Fruit fly (Drosophila melanogaster): Measurements from ENCODE around the gene CycJ.
A peak's percentile ranks its signal among the peaks of the same experiment; 100 is the strongest.

Gene CycJ

DNA sequence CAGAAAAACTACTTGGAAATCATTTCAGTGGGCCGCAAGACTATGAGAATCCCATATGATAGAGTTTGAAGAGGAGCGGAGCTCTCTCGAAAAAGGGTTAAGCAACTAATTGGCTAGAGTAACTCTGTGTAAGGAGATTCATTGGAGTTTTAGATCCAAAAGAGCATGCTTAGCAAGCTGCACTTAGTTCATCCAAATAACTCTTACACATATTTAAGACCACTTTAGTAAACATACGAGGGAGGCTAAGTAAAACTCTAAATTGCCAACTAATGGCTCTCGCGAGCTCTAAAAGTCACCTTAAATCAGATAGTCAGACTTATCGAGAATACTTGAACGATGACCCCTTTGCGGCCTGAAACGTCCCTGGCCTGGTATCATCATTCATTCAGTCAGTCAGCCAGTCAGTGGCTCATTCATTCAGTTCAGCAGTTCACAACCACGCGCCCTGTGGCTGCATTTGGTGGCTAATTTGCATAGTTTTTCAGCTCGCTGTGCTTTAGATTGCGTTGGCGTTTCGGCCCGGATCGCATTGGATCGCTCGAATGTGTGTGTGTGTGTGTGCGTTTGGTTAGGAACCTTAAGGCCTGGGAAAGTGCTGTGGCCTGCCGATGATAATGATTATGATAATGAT lies 11.2 kb upstream of the CycJ start (continued):
- TF ChIP-seq CG6175 (GFP tag; IDR thresholded peaks at IDR 0.05): no peak
- no peak for TF ChIP-seq HLHmδ (GFP tag; optimal IDR thresholded peaks at IDR 0.05)
- TF ChIP-seq CG4404 (GFP tag; IDR thresholded peaks at IDR 0.05): peak; percentile 31; the same call in 1 of the 2 replicates
- TF ChIP-seq zen2 (GFP tag; IDR thresholded peaks at IDR 0.05; ENCODE audit: partially characterized antibody): no peak
- TF ChIP-seq Ets65A (GFP tag): no peak
- TF ChIP-seq fd64A (GFP tag; optimal IDR thresholded peaks at IDR 0.05): no peak
- TF ChIP-seq CG12391 (tag; optimal IDR thresholded peaks at IDR 0.05): no peak
- TF ChIP-seq CG10979 (tag; optimal IDR thresholded peaks at IDR 0.05): peak; percentile 28
- peak; percentile 42; the same call in 1 of the 3 replicates for TF ChIP-seq CG7357 (GFP tag; IDR thresholded peaks at IDR 0.05)
- no peak for TF ChIP-seq HmgD (GFP tag; optimal IDR thresholded peaks at IDR 0.05)
- TF ChIP-seq stwl (tag; optimal IDR thresholded peaks at IDR 0.05): no peak
- no peak for TF ChIP-seq kah (GFP tag; optimal IDR thresholded peaks at IDR 0.05)
- TF ChIP-seq klu (GFP tag; IDR thresholded peaks at IDR 0.05): peak; percentile 37; the same call in 1 of the 2 replicates
- no peak for TF ChIP-seq Dfd (GFP tag; optimal IDR thresholded peaks at IDR 0.05)
- TF ChIP-seq CG13775 (GFP tag; optimal IDR thresholded peaks at IDR 0.05): no peak
- TF ChIP-seq Usf (GFP tag; optimal IDR thresholded peaks at IDR 0.05): no peak
- no peak for TF ChIP-seq CG7745 (tag; optimal IDR thresholded peaks at IDR 0.05)
- no peak for TF ChIP-seq mld (GFP tag; IDR thresholded peaks at IDR 0.05; ENCODE audit: partially characterized antibody)
- no peak for TF ChIP-seq ab (GFP tag; optimal IDR thresholded peaks at IDR 0.05)
- no peak for TF ChIP-seq tna (GFP tag; IDR thresholded peaks at IDR 0.05; ENCODE audit: partially characterized antibody)
- no peak for TF ChIP-seq CG16863 (GFP tag; optimal IDR thresholded peaks at IDR 0.05)
- peak; percentile 38; the same call in 1 of the 3 replicates for TF ChIP-seq croc (GFP tag; conservative IDR thresholded peaks at IDR 0.05)
- TF ChIP-seq CG1603 (tag; optimal IDR thresholded peaks at IDR 0.05): peak; percentile 28
- TF ChIP-seq peb (GFP tag; IDR thresholded peaks at IDR 0.05): peak; percentile 27; the same call in 1 of the 2 replicates
- TF ChIP-seq ato (GFP tag; IDR thresholded peaks at IDR 0.05; ENCODE audit: partially characterized antibody): no peak
- peak in 1 of 2 experiments; percentile 27 for TF ChIP-seq Hr51 (GFP tag; optimal IDR thresholded peaks at IDR 0.05)
- no peak for TF ChIP-seq tup (GFP tag; optimal IDR thresholded peaks at IDR 0.05)
- TF ChIP-seq HmgZ (tag; optimal IDR thresholded peaks at IDR 0.05): no peak
- TF ChIP-seq CG9727 (GFP tag; optimal IDR thresholded peaks at IDR 0.05): no peak
- peak; percentile 46 for TF ChIP-seq CG17359 (tag; optimal IDR thresholded peaks at IDR 0.05)
- no peak for TF ChIP-seq Mes4 (GFP tag; optimal IDR thresholded peaks at IDR 0.05)
- TF ChIP-seq slbo (GFP tag; IDR thresholded peaks at IDR 0.05): no peak
- TF ChIP-seq pzg (GFP tag; optimal IDR thresholded peaks at IDR 0.05): no peak
- TF ChIP-seq CG31388 (GFP tag; optimal IDR thresholded peaks at IDR 0.05): no peak
- no peak for TF ChIP-seq Hey (tag; optimal IDR thresholded peaks at IDR 0.05)
- TF ChIP-seq Lpt (GFP tag; optimal IDR thresholded peaks at IDR 0.05): no peak
- TF ChIP-seq Myb (GFP tag; optimal IDR thresholded peaks at IDR 0.05): no peak
- no peak for TF ChIP-seq CG34422 (GFP tag; IDR thresholded peaks at IDR 0.05)
- peak; percentile 68 for TF ChIP-seq row (GFP tag; IDR thresholded peaks at IDR 0.05)
- TF ChIP-seq CG6654 (GFP tag; optimal IDR thresholded peaks at IDR 0.05): no peak
- TF ChIP-seq her (GFP tag; optimal IDR thresholded peaks at IDR 0.05): no peak
- no peak for TF ChIP-seq wek (GFP tag; optimal IDR thresholded peaks at IDR 0.05)
- TF ChIP-seq TFAM (GFP tag; optimal IDR thresholded peaks at IDR 0.05): no peak
- TF ChIP-seq hkb (optimal IDR thresholded peaks at IDR 0.05): no peak
- TF ChIP-seq hkb (GFP tag; IDR thresholded peaks at IDR 0.05): no peak
- no peak for TF ChIP-seq CG10321 (GFP tag; IDR thresholded peaks at IDR 0.05)
- no peak for TF ChIP-seq caup (GFP tag; optimal IDR thresholded peaks at IDR 0.05; ENCODE audit: severe bottlenecking)
- TF ChIP-seq unpg (GFP tag; optimal IDR thresholded peaks at IDR 0.05): no peak
- TF ChIP-seq Mad (GFP tag; optimal IDR thresholded peaks at IDR 0.05): no peak
- no peak for TF ChIP-seq CG10274 (GFP tag; optimal IDR thresholded peaks at IDR 0.05)
